Fruit fly (Drosophila melanogaster): ENCODE data around the gene GC.

GC gene

dm6 chr3L:1602064-1602832 lies 26.9 kb downstream of the GC start, which contains the start of gene CG12104:
CG12104 (minus strand) TSS chr3L:1602674.
- TF ChIP-seq CTCF (optimal IDR thresholded peaks at IDR 0.05) (no peak), CG8478 (optimal IDR thresholded peaks at IDR 0.05) (no peak)

- TF ChIP-seq CG8478 (optimal IDR thresholded peaks at IDR 0.05), result no peak
- TF ChIP-seq CTCF (optimal IDR thresholded peaks at IDR 0.05), result no peak
Observed at dm6 chr3L:1592822-1593452, 36.2 kb downstream of the GC start.

- TF ChIP-seq CG8478 (optimal IDR thresholded peaks at IDR 0.05) (no peak), CTCF (optimal IDR thresholded peaks at IDR 0.05) (no peak)
Observed at dm6 chr3L:1591692-1592371, 37.3 kb downstream of the GC start.

- no peak for TF ChIP-seq CTCF (optimal IDR thresholded peaks at IDR 0.05)
- TF ChIP-seq CG8478 (optimal IDR thresholded peaks at IDR 0.05), result no peak
Observed at dm6 chr3L:1590194-1590593, 38.9 kb downstream of the GC start.

dm6 chr3L:1587140-1587849 lies 41.8 kb downstream of the GC start:
- TF ChIP-seq CG8478 (optimal IDR thresholded peaks at IDR 0.05) (no peak), CTCF (optimal IDR thresholded peaks at IDR 0.05) (no peak)

- TF ChIP-seq CTCF (optimal IDR thresholded peaks at IDR 0.05) (no peak), CG8478 (optimal IDR thresholded peaks at IDR 0.05) (no peak)
Observed at dm6 chr3L:1586266-1587054, 42.6 kb downstream of the GC start.

dm6 chr3L:1584781-1585180 lies 44.3 kb downstream of the GC start:
- no peak for TF ChIP-seq CG8478 (optimal IDR thresholded peaks at IDR 0.05)
- no peak for TF ChIP-seq CTCF (optimal IDR thresholded peaks at IDR 0.05)

dm6 chr3L:1584003-1584402 lies 45.1 kb downstream of the GC start:
- no peak for TF ChIP-seq CG8478 (optimal IDR thresholded peaks at IDR 0.05)
- no peak for TF ChIP-seq CTCF (optimal IDR thresholded peaks at IDR 0.05)

- TF ChIP-seq CTCF (optimal IDR thresholded peaks at IDR 0.05) (no peak), CG8478 (optimal IDR thresholded peaks at IDR 0.05) (no peak)
Observed at dm6 chr3L:1580821-1581220, 48.3 kb downstream of the GC start.

dm6 chr3L:1580194-1580593 lies 48.9 kb downstream of the GC start:
- TF ChIP-seq CTCF (optimal IDR thresholded peaks at IDR 0.05) (no peak), CG8478 (optimal IDR thresholded peaks at IDR 0.05) (no peak)

dm6 chr3L:1579169-1579853 lies 49.8 kb downstream of the GC start:
- TF ChIP-seq CG8478 (optimal IDR thresholded peaks at IDR 0.05), result no peak
- TF ChIP-seq CTCF (optimal IDR thresholded peaks at IDR 0.05), result no peak

- no peak for TF ChIP-seq CG8478 (optimal IDR thresholded peaks at IDR 0.05)
- TF ChIP-seq CTCF (optimal IDR thresholded peaks at IDR 0.05), result peak in 1 of 2 experiments; percentile 48
Observed at dm6 chr3L:1578391-1578948, 50.6 kb downstream of the GC start.

- no peak for TF ChIP-seq CG8478 (optimal IDR thresholded peaks at IDR 0.05)
- no peak for TF ChIP-seq CTCF (optimal IDR thresholded peaks at IDR 0.05)
Observed at dm6 chr3L:1577338-1577737, 51.8 kb downstream of the GC start.
